Worm (Caenorhabditis elegans): Measurements from ENCODE around the gene K10C8.4.
A peak's percentile ranks its signal among the peaks of the same experiment; 100 is the strongest.

K10C8.4 gene

DNA sequence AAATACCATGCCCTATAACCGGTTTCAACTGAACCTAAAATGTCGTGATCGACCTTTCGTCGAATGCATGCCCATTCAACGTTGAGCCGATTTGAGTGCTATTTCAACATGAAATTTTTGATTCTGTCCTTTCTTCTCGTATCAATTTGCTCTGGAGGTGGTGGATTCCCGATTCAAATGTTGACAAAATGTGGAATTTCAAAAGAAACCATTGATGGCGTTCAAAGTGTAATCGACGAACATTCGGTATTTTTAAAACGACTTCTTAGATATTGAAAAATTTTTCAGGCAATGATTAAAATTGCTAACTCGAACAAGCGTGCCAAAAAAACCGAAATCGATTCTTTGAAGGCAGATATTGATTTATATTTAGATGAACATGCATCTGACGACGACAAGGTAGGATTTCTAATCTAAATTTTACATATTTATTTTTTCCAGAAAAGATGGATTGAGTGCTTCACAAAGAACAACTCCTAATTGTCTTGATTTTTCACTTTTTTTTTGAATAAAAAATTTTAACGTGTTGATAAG is 31.1 kb downstream of the K10C8.4 start, which contains the start of gene R11D1.13 (continued):
- 0 out of 2 replicates have a peak, but pooled peaks have one; percentile 29 for TF ChIP-seq nfyb-1 (GFP tag; IDR thresholded peaks at IDR 0.05)
- no peak for TF ChIP-seq dpl-1 (GFP tag; optimal IDR thresholded peaks at IDR 0.05)

DNA sequence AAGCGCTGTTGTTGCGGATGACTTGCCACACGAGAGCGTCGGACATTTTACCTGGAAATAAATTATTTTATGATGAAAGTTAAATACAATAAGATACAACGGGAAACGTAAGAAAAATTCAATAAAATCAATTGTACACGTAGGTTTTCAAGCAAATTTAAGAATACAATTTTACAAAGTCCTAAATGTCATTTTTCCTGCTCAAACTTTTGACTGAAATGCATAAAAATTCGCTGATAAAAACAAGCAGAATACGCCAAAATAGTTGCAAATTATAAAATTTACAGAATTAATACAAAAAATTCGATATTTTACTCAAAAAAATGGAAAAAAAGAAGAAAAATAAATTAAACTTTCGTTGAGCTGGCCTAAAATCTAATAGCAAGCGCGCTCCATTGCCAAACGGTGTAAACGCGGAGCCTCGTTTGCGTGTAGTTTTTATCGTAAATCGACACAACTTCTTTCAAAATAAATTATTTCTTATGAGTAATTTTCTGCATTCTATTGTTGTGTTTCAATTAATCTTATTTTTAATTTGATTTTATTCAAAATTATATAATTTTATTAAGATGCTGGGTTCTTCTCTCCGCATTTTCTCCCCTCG is 32.1 kb downstream of the K10C8.4 start, which contains the start of the genes rpl-28 and mrpl-49:
Gene rpl-28 (minus strand): TSS at position 51 of the 604 bp plus-strand sequence.
Gene mrpl-49 (plus strand): TSS at position 570 of the 604 bp plus-strand sequence.
- TF ChIP-seq egl-44 (GFP tag; IDR thresholded peaks at IDR 0.05) (no peak), lin-35 (GFP tag; optimal IDR thresholded peaks at IDR 0.05) (peak in 1 of 3 experiments; percentile 76), snpc-1.1 (tag; optimal IDR thresholded peaks at IDR 0.05; ENCODE audit: insufficient read depth) (no peak), tlf-1 (GFP tag; optimal IDR thresholded peaks at IDR 0.05) (no peak), F22D6.2 (tag; optimal IDR thresholded peaks at IDR 0.05) (no peak), hmg-1.2 (GFP tag; IDR thresholded peaks at IDR 0.05) (peak; percentile 52), nhr-90 (tag; optimal IDR thresholded peaks at IDR 0.05) (no peak), ztf-18 (tag; optimal IDR thresholded peaks at IDR 0.05) (peak; percentile 40), ztf-3 (GFP tag; optimal IDR thresholded peaks at IDR 0.05) (no peak), ztf-22 (GFP tag; optimal IDR thresholded peaks at IDR 0.05) (no peak), ztf-28 (GFP tag; IDR thresholded peaks at IDR 0.05) (no peak), B0336.3 (GFP tag; IDR thresholded peaks at IDR 0.05) (no peak), F33H1.4 (GFP tag; IDR thresholded peaks at IDR 0.05) (peak; percentile 46; the same call in 1 of the 2 replicates), him-1 (tag; optimal IDR thresholded peaks at IDR 0.05) (no peak), D2030.7 (GFP tag; IDR thresholded peaks at IDR 0.05) (peak; percentile 42; the same call in 1 of the 2 replicates), F57C9.4 (tag; optimal IDR thresholded peaks at IDR 0.05) (no peak), snpc-1.3 (tag; optimal IDR thresholded peaks at IDR 0.05; ENCODE audit: insufficient read depth) (no peak), nfyb-1 (GFP tag; IDR thresholded peaks at IDR 0.05) (no peak), madf-6 (GFP tag; IDR thresholded peaks at IDR 0.05) (no peak), rcor-1 (GFP tag; IDR thresholded peaks at IDR 0.05) (no peak), F55B11.4 (tag; optimal IDR thresholded peaks at IDR 0.05; ENCODE audit: borderline replicate concordance, insufficient read depth) (no peak), ceh-91 (GFP tag; IDR thresholded peaks at IDR 0.05) (peak; percentile 64; the same call in 1 of the 2 replicates), bed-1 (GFP tag; IDR thresholded peaks at IDR 0.05) (no peak), ztf-26 (tag; optimal IDR thresholded peaks at IDR 0.05) (peak; percentile 21), ama-1 (optimal IDR thresholded peaks at IDR 0.05) (no peak), ama-1 (GFP tag; optimal IDR thresholded peaks at IDR 0.05) (no peak), sea-2 (GFP tag; IDR thresholded peaks at IDR 0.05) (no peak), attf-3 (GFP tag; conservative IDR thresholded peaks at IDR 0.05) (peak; percentile 99), let-526 (GFP tag; IDR thresholded peaks at IDR 0.05) (no peak), ceh-58 (GFP tag; IDR thresholded peaks at IDR 0.05) (no peak), cebp-1 (GFP tag; IDR thresholded peaks at IDR 0.05) (no peak), cebp-1 (tag; optimal IDR thresholded peaks at IDR 0.05) (peak; percentile 68), Y79H2A.3 (GFP tag; conservative IDR thresholded peaks at IDR 0.05) (no peak), ccch-3 (GFP tag; optimal IDR thresholded peaks at IDR 0.05) (no peak), Y95B8A.8 (GFP tag; IDR thresholded peaks at IDR 0.05) (no peak), snpc-4 (GFP tag; optimal IDR thresholded peaks at IDR 0.05) (no peak), snpc-4 (tag; optimal IDR thresholded peaks at IDR 0.05) (peak in 3 of 4 experiments; percentile 28 to 81 (median 32)), let-607 (tag; optimal IDR thresholded peaks at IDR 0.05) (no peak), Y56A3A.18 (GFP tag; IDR thresholded peaks at IDR 0.05) (no peak), athp-1 (tag; optimal IDR thresholded peaks at IDR 0.05) (no peak), hlh-26 (GFP tag; conservative IDR thresholded peaks at IDR 0.05) (no peak), xnd-1 (tag; optimal IDR thresholded peaks at IDR 0.05) (no peak), B0019.2 (GFP tag; conservative IDR thresholded peaks at IDR 0.05) (0 out of 2 replicates have a peak, but pooled peaks have one; percentile 25), egrh-3 (GFP tag; IDR thresholded peaks at IDR 0.05) (no peak), nhr-80 (tag; optimal IDR thresholded peaks at IDR 0.05) (peak; percentile 59)
